Worm (Caenorhabditis elegans) whole organism, young adult: ENCODE measurements around the gene srv-9.
A peak's percentile ranks its signal among the peaks of the same experiment; 100 is the strongest.

ENCODE experiments used
- B0019.2 ChIP-seq: fragments of 200-800 bp; sonication (Bioruptor generic); conservative IDR thresholded peaks from 2 replicates; pipeline ENCODE4 v1.3.6; 2022; ENCODE audit warnings: missing genetic modification reagents, missing genetic modification characterization, missing compliant biosample characterization
- B0035.1 ChIP-seq: sonication (generic microtip); optimal IDR thresholded peaks from 2 replicates; lab custom pipeline; 2016; ENCODE audit warnings: missing genetic modification characterization, mild to moderate bottlenecking, missing compliant biosample characterization, missing genotype, missing genetic modification reagents
- F37B4.10 ChIP-seq: fragments of 200-800 bp; sonication (Bioruptor generic); IDR thresholded peaks from 2 replicates; pipeline ENCODE4 v1.3.6; 2022; ENCODE audit warnings: missing genetic modification characterization, missing compliant biosample characterization
- F39B2.1 ChIP-seq: fragments of 200-800 bp; sonication (Bioruptor generic); IDR thresholded peaks from 2 replicates; pipeline ENCODE4 v1.3.6; 2022; ENCODE audit warnings: missing genetic modification reagents, missing genetic modification characterization, missing compliant biosample characterization
- F52B5.7 ChIP-seq: sonication (generic microtip); optimal IDR thresholded peaks from 2 replicates; lab custom pipeline; 2016; ENCODE audit warnings: mild to moderate bottlenecking, missing genetic modification characterization, missing compliant biosample characterization
- K11D2.4 ChIP-seq: fragments of 200-800 bp; sonication (Bioruptor generic); IDR thresholded peaks from 2 replicates; pipeline ENCODE4 v1.3.6; 2022; ENCODE audit warnings: missing genetic modification reagents, missing genetic modification characterization, missing compliant biosample characterization
- T07F8.4 ChIP-seq: sonication (generic microtip); optimal IDR thresholded peaks from 2 replicates; lab custom pipeline; 2016; ENCODE audit warnings: mild to moderate bottlenecking, missing genetic modification characterization, moderate library complexity, missing compliant biosample characterization
- Y53G8AR.9 ChIP-seq: fragments of 200-800 bp; sonication (Bioruptor generic); conservative IDR thresholded peaks from 2 replicates; pipeline ENCODE4 v1.3.6; 2022; ENCODE audit warnings: missing genetic modification reagents, missing genetic modification characterization, missing compliant biosample characterization
- Y67H2A.10 ChIP-seq: fragments of 200-800 bp; sonication (Bioruptor generic); conservative IDR thresholded peaks from 2 replicates; pipeline ENCODE4 v1.3.6; 2022; ENCODE audit warnings: missing genetic modification reagents, missing genetic modification characterization, missing compliant biosample characterization
- Y95B8A.8 ChIP-seq: fragments of 200-800 bp; sonication (Bioruptor generic); IDR thresholded peaks from 2 replicates; pipeline ENCODE4 v1.3.6; 2022; ENCODE audit warnings: missing genetic modification reagents, missing genetic modification characterization, missing compliant biosample characterization
- ZK185.1 ChIP-seq: sonication (generic microtip); optimal IDR thresholded peaks from 2 replicates; lab custom pipeline; 2016; ENCODE audit warnings: mild to moderate bottlenecking, missing genetic modification characterization, missing compliant biosample characterization; ENCODE audit not compliant: poor library complexity, severe bottlenecking
- ama-1 ChIP-seq, 3 experiments: fragments of 150-350 bp in 1 of 3; sonication (generic microtip) in 2 of 3; optimal IDR thresholded peaks; 2 replicates each; lab custom pipeline; 2014 to 2018; ENCODE audit warnings: missing biosample characterization in 2 of 3, missing genetic modification characterization in 2 of 3, missing genetic modification reagents in 2 of 3
- atf-7 ChIP-seq: sonication (generic microtip); optimal IDR thresholded peaks from 2 replicates; lab custom pipeline; 2017; ENCODE audit warnings: mild to moderate bottlenecking, missing genetic modification characterization, missing compliant biosample characterization
- attf-3 ChIP-seq: fragments of 200-800 bp; sonication (Bioruptor generic); conservative IDR thresholded peaks from 2 replicates; pipeline ENCODE4 v1.3.6; 2022; ENCODE audit warnings: missing genetic modification reagents, missing genetic modification characterization, missing compliant biosample characterization
- cebp-1 ChIP-seq, 2 experiments: fragments of 200-800 bp in 1 of 2; sonication (Bioruptor generic) in 1 of 2; sonication (generic microtip) in 1 of 2; IDR thresholded peaks in 1 of 2; optimal IDR thresholded peaks in 1 of 2; 2 replicates each; pipeline versions ENCODE4 v1.3.6 to Lab custom; 2017 to 2022; ENCODE audit warnings: missing compliant biosample characterization in 2 of 2, missing genetic modification characterization in 2 of 2, mild to moderate bottlenecking in 1 of 2, missing genetic modification reagents in 1 of 2, moderate library complexity in 1 of 2
- ceh-100 ChIP-seq: fragments of 200-800 bp; sonication (Bioruptor generic); IDR thresholded peaks from 2 replicates; pipeline ENCODE4 v1.3.6; 2022; ENCODE audit warnings: missing genetic modification reagents, missing genetic modification characterization, missing compliant biosample characterization
- ceh-27 ChIP-seq: fragments of 200-800 bp; sonication (Bioruptor generic); optimal IDR thresholded peaks from 2 replicates; lab custom pipeline; 2018; ENCODE audit warnings: mild to moderate bottlenecking, missing genetic modification characterization, moderate library complexity, missing compliant biosample characterization
- ceh-58 ChIP-seq: fragments of 200-800 bp; sonication (Bioruptor generic); IDR thresholded peaks from 2 replicates; pipeline ENCODE4 v1.3.6; 2022; ENCODE audit warnings: missing genetic modification characterization, missing compliant biosample characterization
- dox-1 ChIP-seq: fragments of 200-800 bp; sonication (Bioruptor generic); IDR thresholded peaks from 2 replicates; pipeline ENCODE4 v1.3.6; 2022; ENCODE audit warnings: missing genetic modification reagents, missing genetic modification characterization, missing compliant biosample characterization
- egl-44 ChIP-seq: fragments of 200-800 bp; sonication (Bioruptor generic); IDR thresholded peaks from 2 replicates; pipeline ENCODE4 v1.3.6; 2022; ENCODE audit warnings: missing genetic modification reagents, missing genetic modification characterization, missing compliant biosample characterization
- lag-1 ChIP-seq: fragments of 200-800 bp; sonication (Bioruptor generic); IDR thresholded peaks from 2 replicates; pipeline ENCODE4 v1.3.6; 2022; ENCODE audit warnings: missing genetic modification reagents, missing genetic modification characterization, missing compliant biosample characterization
- let-607 ChIP-seq, 2 experiments: fragments of 200-800 bp in 1 of 2; sonication (Bioruptor generic) in 1 of 2; sonication (generic microtip) in 1 of 2; optimal IDR thresholded peaks; 2 replicates each; lab custom pipeline; 2016 to 2018; ENCODE audit warnings: mild to moderate bottlenecking in 2 of 2, missing compliant biosample characterization in 2 of 2, missing genetic modification characterization in 2 of 2, moderate library complexity in 2 of 2, missing genotype in 1 of 2
- lin-26 ChIP-seq: fragments of 200-800 bp; sonication (Bioruptor generic); IDR thresholded peaks from 2 replicates; pipeline ENCODE4 v1.3.6; 2022; ENCODE audit warnings: missing genetic modification reagents, missing genetic modification characterization, missing compliant biosample characterization
- lin-40 ChIP-seq: sonication (generic microtip); optimal IDR thresholded peaks from 2 replicates; lab custom pipeline; 2016; ENCODE audit warnings: missing genetic modification characterization, mild to moderate bottlenecking, missing compliant biosample characterization, missing genotype, missing genetic modification reagents
- lin-54 ChIP-seq: fragments of 200-800 bp; sonication (Bioruptor generic); optimal IDR thresholded peaks from 2 replicates; lab custom pipeline; 2018; ENCODE audit warnings: mild to moderate bottlenecking, missing genetic modification characterization, missing compliant biosample characterization
- nfyb-1 ChIP-seq: fragments of 200-800 bp; sonication (Bioruptor generic); IDR thresholded peaks from 2 replicates; pipeline ENCODE4 v1.3.6; 2022; ENCODE audit warnings: missing genetic modification reagents, missing genetic modification characterization, missing compliant biosample characterization
- nhr-80 ChIP-seq: sonication (generic microtip); optimal IDR thresholded peaks from 2 replicates; lab custom pipeline; 2016; ENCODE audit warnings: missing genetic modification characterization, missing compliant biosample characterization
- rcor-1 ChIP-seq: fragments of 200-800 bp; sonication (Bioruptor generic); IDR thresholded peaks from 2 replicates; pipeline ENCODE4 v1.3.6; 2022; ENCODE audit warnings: missing genetic modification reagents, missing genetic modification characterization, missing compliant biosample characterization
- sdz-38 ChIP-seq: sonication (generic microtip); optimal IDR thresholded peaks from 2 replicates; lab custom pipeline; 2016; ENCODE audit warnings: missing genotype, missing genetic modification characterization, missing compliant biosample characterization
- snpc-3.4 ChIP-seq: sonication (generic microtip); optimal IDR thresholded peaks from 2 replicates; lab custom pipeline; 2017; ENCODE audit warnings: missing genetic modification characterization, mild to moderate bottlenecking, missing compliant biosample characterization, antibody characterized with exemption, moderate library complexity, missing genotype, missing genetic modification reagents
- snpc-4 ChIP-seq, 5 experiments: fragments of 150-350 bp in 1 of 5; sonication (generic microtip) in 4 of 5; optimal IDR thresholded peaks; 2 replicates each; lab custom pipeline; 2014 to 2018; ENCODE audit warnings: missing genetic modification characterization in 5 of 5, missing biosample characterization in 3 of 5, antibody characterized with exemption in 2 of 5, mild to moderate bottlenecking in 2 of 5, missing compliant biosample characterization in 2 of 5, missing genotype in 2 of 5, moderate library complexity in 2 of 5, missing genetic modification reagents in 1 of 5
- somi-1 ChIP-seq: fragments of 200-800 bp; sonication (Bioruptor generic); optimal IDR thresholded peaks from 2 replicates; lab custom pipeline; 2018; ENCODE audit warnings: mild to moderate bottlenecking, missing genetic modification characterization, missing compliant biosample characterization
- sptf-2 ChIP-seq: fragments of 200-800 bp; sonication (Bioruptor generic); optimal IDR thresholded peaks from 2 replicates; lab custom pipeline; 2018; ENCODE audit warnings: mild to moderate bottlenecking, missing genetic modification characterization, missing compliant biosample characterization
- zfh-2 ChIP-seq: fragments of 200-800 bp; sonication (Bioruptor generic); conservative IDR thresholded peaks from 2 replicates; pipeline ENCODE4 v1.3.6; 2022; ENCODE audit warnings: missing genetic modification reagents, missing genetic modification characterization, missing compliant biosample characterization
- ztf-26 ChIP-seq: sonication (generic microtip); optimal IDR thresholded peaks from 2 replicates; lab custom pipeline; 2017; ENCODE audit warnings: missing genetic modification characterization, missing compliant biosample characterization
- ztf-3 ChIP-seq: fragments of 200-800 bp; sonication (Bioruptor generic); optimal IDR thresholded peaks from 2 replicates; lab custom pipeline; 2018; ENCODE audit warnings: mild to moderate bottlenecking, missing genetic modification characterization, missing compliant biosample characterization
- ztf-6 ChIP-seq: fragments of 200-800 bp; sonication (Bioruptor generic); IDR thresholded peaks from 2 replicates; pipeline ENCODE4 v1.3.6; 2022; ENCODE audit warnings: missing genetic modification reagents, missing genetic modification characterization, missing compliant biosample characterization

The srv-9 gene

DNA sequence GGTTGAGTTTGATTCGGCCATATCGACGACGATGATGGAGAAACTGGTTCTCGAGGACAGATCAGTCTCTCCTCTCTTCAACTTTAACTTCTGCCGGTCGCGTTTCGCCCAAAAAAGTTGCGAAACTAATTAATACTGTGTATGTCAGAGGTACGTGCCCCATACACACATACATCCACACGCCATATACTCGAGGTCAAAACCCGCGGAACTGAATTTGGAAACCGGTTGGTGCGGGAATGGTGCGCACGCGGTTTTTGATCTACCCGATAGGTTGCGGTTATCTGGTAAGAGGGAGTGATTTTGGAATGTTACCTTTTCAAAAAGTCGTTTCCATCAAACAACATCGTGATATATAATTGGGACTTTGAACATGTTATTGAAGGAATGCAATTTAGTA, 42.8 kb downstream of the srv-9 start, which contains the start of gene ifbp-1:
TSS of gene ifbp-1 (minus strand) at position 85 of the 400 bp plus-strand sequence.
- peak; percentile 9 for TF ChIP-seq ceh-27 (GFP tag; lab: Kevin White, UChicago)
- peak; percentile 50; the same call in 1 of the 2 replicates for TF ChIP-seq cebp-1 (GFP tag; IDR thresholded peaks at IDR 0.05; lab: Robert Waterston, UW)
- peak; percentile 79 for TF ChIP-seq cebp-1 (tag; optimal IDR thresholded peaks at IDR 0.05; lab: Kevin White, UChicago)
- TF ChIP-seq egl-44 (GFP tag; lab: Robert Waterston, UW): 0 out of 2 replicates have a peak, but pooled peaks have one; percentile 15
- peak; percentile 42 for TF ChIP-seq somi-1 (GFP tag; lab: Kevin White, UChicago)
- TF ChIP-seq sdz-38 (tag; lab: Kevin White, UChicago): no peak
- TF ChIP-seq lin-40 (tag; lab: Kevin White, UChicago): peak; percentile 73
- TF ChIP-seq ztf-26 (tag; lab: Kevin White, UChicago): peak; percentile 73
- TF ChIP-seq K11D2.4 (GFP tag; lab: Robert Waterston, UW): 0 out of 2 replicates have a peak, but pooled peaks have one; percentile 66
- TF ChIP-seq ztf-6 (GFP tag; lab: Robert Waterston, UW): no peak
- TF ChIP-seq lin-26 (GFP tag; lab: Robert Waterston, UW): peak; percentile 60; the same call in 1 of the 2 replicates
- TF ChIP-seq F37B4.10: no peak

DNA sequence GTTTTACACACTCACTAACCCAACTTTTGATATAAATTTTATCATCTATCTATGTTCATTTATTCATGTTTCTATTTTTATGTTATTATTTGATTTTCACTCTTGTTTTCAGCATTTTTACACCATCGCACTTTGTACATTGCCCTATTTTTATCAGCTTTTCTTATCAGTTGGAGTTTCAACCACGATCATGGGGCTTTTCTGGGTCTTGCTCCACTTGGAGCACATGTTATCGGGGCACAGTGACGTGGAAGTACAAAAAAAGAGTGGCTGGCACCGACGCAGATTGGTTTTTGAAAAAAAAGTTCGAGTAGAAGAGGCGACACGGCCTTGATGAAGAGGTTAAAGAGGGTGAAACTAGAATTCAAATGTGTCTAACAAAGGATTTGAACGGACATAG, 45.8 kb downstream of the srv-9 start:
- TF ChIP-seq T07F8.4 (tag; lab: Kevin White, UChicago) (no peak), atf-7 (tag; lab: Kevin White, UChicago) (peak; percentile 67), ceh-100 (GFP tag; lab: Robert Waterston, UW) (no peak), nfyb-1 (GFP tag; lab: Robert Waterston, UW) (no peak), zfh-2 (GFP tag; lab: Robert Waterston, UW) (no peak), ama-1 (optimal IDR thresholded peaks at IDR 0.05; lab: Kevin White, UChicago) (no peak), ama-1 (GFP tag; optimal IDR thresholded peaks at IDR 0.05; lab: Kevin White, UChicago) (no peak), B0019.2 (no peak), lin-40 (tag; lab: Kevin White, UChicago) (no peak), attf-3 (GFP tag; lab: Robert Waterston, UW) (no peak), lin-54 (GFP tag; lab: Kevin White, UChicago) (no peak), F39B2.1 (GFP tag; lab: Robert Waterston, UW) (no peak), F52B5.7 (tag; lab: Kevin White, UChicago) (no peak), dox-1 (GFP tag; lab: Robert Waterston, UW) (0 out of 2 replicates have a peak, but pooled peaks have one; percentile 24), nhr-80 (tag; lab: Kevin White, UChicago) (peak; percentile 91), lag-1 (GFP tag; lab: Robert Waterston, UW) (no peak), Y53G8AR.9 (GFP tag; lab: Robert Waterston, UW) (no peak), sptf-2 (no peak), ZK185.1 (tag; lab: Kevin White, UChicago) (no peak), Y67H2A.10 (no peak), Y95B8A.8 (GFP tag; lab: Robert Waterston, UW) (0 out of 2 replicates have a peak, but pooled peaks have one; percentile 62), cebp-1 (GFP tag; IDR thresholded peaks at IDR 0.05; lab: Robert Waterston, UW) (no peak), cebp-1 (tag; optimal IDR thresholded peaks at IDR 0.05; lab: Kevin White, UChicago) (peak; percentile 48), lin-26 (GFP tag; lab: Robert Waterston, UW) (no peak), ztf-3 (GFP tag; lab: Kevin White, UChicago) (no peak), B0035.1 (tag; lab: Kevin White, UChicago) (no peak), snpc-3.4 (no peak), snpc-4 (GFP tag; optimal IDR thresholded peaks at IDR 0.05; lab: Kevin White, UChicago) (no peak), snpc-4 (tag; optimal IDR thresholded peaks at IDR 0.05; lab: Kevin White, UChicago) (peak in 1 of 4 experiments; percentile 9), rcor-1 (GFP tag; lab: Robert Waterston, UW) (no peak), let-607 (tag; optimal IDR thresholded peaks at IDR 0.05; lab: Kevin White, UChicago) (peak; percentile 79 to 91), ceh-58 (GFP tag; lab: Robert Waterston, UW) (no peak)
- TF ChIP-seq, all 124 proteins: peak for 7
